Worm (Caenorhabditis elegans) whole organism, late embryonic: Measurements from ENCODE around the gene H23L24.1.

Experiments
- C38D4.7 ChIP-seq: fragments of 200-800 bp; sonication (Bioruptor generic); optimal IDR thresholded peaks from 2 replicates; lab custom pipeline; 2018; ENCODE audit warnings: mild to moderate bottlenecking, missing genetic modification characterization, moderate library complexity, missing compliant biosample characterization
- ahr-1 ChIP-seq: sonication (generic microtip); optimal IDR thresholded peaks from 2 replicates; lab custom pipeline; 2016; ENCODE audit warnings: missing genetic modification characterization, missing compliant biosample characterization
- elt-2 ChIP-seq: sonication (generic microtip); optimal IDR thresholded peaks from 2 replicates; lab custom pipeline; 2016; ENCODE audit warnings: missing genetic modification reagents, missing genetic modification characterization, missing compliant biosample characterization
- fkh-10 ChIP-seq: fragments of 150-350 bp; optimal IDR thresholded peaks from 2 replicates; lab custom pipeline; 2014; ENCODE audit warnings: missing biosample characterization, missing genetic modification reagents, missing genetic modification characterization
- nhr-11 ChIP-seq: fragments of 150-350 bp; optimal IDR thresholded peaks from 2 replicates; lab custom pipeline; 2014; ENCODE audit warnings: missing biosample characterization, missing genetic modification characterization

DNA sequence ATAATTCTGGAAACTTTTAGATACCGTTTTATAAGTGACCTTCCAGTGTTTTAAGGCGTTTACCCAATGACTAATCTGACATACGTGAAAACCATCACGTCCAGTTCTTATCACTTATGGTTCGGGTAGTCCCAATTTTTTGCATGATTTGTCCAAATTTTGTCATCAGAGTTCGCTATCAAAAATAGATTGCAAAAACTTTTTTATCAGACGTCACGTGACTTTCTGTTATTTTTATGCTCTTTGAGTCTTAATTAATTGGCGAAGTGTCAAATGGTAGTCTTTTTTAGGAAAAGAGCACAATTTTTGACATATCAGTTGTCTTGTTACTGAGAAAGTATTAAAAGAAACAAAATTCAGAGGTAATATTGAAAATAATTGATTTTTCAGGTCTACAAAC lies 11.4 kb downstream of the H23L24.1 start:
- TF ChIP-seq C38D4.7 (GFP tag; lab: Kevin White, UChicago) (no peak), fkh-10 (GFP tag; lab: Kevin White, UChicago) (no peak), ahr-1 (tag; lab: Kevin White, UChicago) (no peak), elt-2 (tag; lab: Kevin White, UChicago) (no peak), nhr-11 (tag; lab: Kevin White, UChicago) (no peak)
